Worm (Caenorhabditis elegans): Measurements from ENCODE around the gene fat-2.

DNA sequence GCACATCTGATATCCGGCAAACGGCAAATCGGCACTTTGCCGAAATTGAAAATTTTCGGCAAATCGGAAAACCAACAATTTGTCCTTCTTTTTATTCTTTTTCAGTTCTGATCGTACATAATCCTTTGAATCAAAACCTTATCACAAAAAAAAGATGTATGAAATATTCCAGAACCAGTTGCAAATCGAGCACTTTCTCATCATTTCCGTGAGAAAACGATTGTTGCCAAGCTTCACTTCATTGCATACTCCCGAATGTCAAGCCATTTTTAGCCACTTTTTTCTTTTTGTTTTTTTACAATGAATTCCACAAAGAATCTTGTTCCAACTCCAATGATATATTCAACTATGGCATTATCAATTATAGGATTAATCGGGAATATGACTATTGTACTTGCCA is 41.2 kb downstream of the fat-2 start, which contains the start of gene srsx-25:
- TF ChIP-seq ceh-90 (tag; optimal IDR thresholded peaks at IDR 0.05) (no peak), jun-1 (tag; optimal IDR thresholded peaks at IDR 0.05) (no peak), nhr-237 (tag; optimal IDR thresholded peaks at IDR 0.05) (no peak), nhr-11 (tag; optimal IDR thresholded peaks at IDR 0.05) (no peak), C04F5.9 (tag; optimal IDR thresholded peaks at IDR 0.05) (no peak), fos-1 (tag; optimal IDR thresholded peaks at IDR 0.05) (no peak), lin-13 (GFP tag; optimal IDR thresholded peaks at IDR 0.05) (no peak), lin-39 (tag; optimal IDR thresholded peaks at IDR 0.05) (no peak), ceh-82 (tag; optimal IDR thresholded peaks at IDR 0.05) (no peak), irx-1 (tag; optimal IDR thresholded peaks at IDR 0.05) (no peak), aha-1 (tag; optimal IDR thresholded peaks at IDR 0.05) (no peak)
